Worm (Caenorhabditis elegans) whole organism, L2 larva: ENCODE measurements around the gene str-94.

Experiments
- C34F6.9 ChIP-seq: fragments of 150-350 bp; optimal IDR thresholded peaks from 2 replicates; lab custom pipeline; 2014; ENCODE audit warnings: missing biosample characterization, missing genetic modification characterization
- F13H6.1 ChIP-seq: sonication (generic microtip); optimal IDR thresholded peaks from 2 replicates; lab custom pipeline; 2016; ENCODE audit warnings: missing genetic modification characterization, missing compliant biosample characterization
- R02D3.7 ChIP-seq: fragments of 150-350 bp; optimal IDR thresholded peaks from 2 replicates; lab custom pipeline; 2014; ENCODE audit warnings: missing biosample characterization, missing genetic modification characterization
- Y55F3AM.14 ChIP-seq: fragments of 200-800 bp; sonication (Bioruptor generic); optimal IDR thresholded peaks from 2 replicates; lab custom pipeline; 2018; ENCODE audit warnings: mild to moderate bottlenecking, missing genetic modification characterization, missing compliant biosample characterization
- aly-2 ChIP-seq: fragments of 150-350 bp; optimal IDR thresholded peaks from 2 replicates; lab custom pipeline; 2014; ENCODE audit warnings: missing biosample characterization, missing genetic modification characterization
- ama-1 ChIP-seq: fragments of 150-350 bp; optimal IDR thresholded peaks from 2 replicates; lab custom pipeline; 2018; ENCODE audit warnings: inconsistent platforms
- blmp-1 ChIP-seq: sonication (generic microtip); optimal IDR thresholded peaks from 2 replicates; lab custom pipeline; 2017; ENCODE audit warnings: missing genetic modification characterization, mild to moderate bottlenecking, missing compliant biosample characterization, antibody characterized with exemption, moderate library complexity; ENCODE audit not compliant: insufficient read depth
- ceh-16 ChIP-seq: fragments of 150-350 bp; optimal IDR thresholded peaks from 2 replicates; lab custom pipeline; 2014; ENCODE audit warnings: missing biosample characterization, missing genetic modification characterization
- ceh-82 ChIP-seq: fragments of 150-350 bp; optimal IDR thresholded peaks from 2 replicates; lab custom pipeline; 2014; ENCODE audit warnings: missing biosample characterization, missing genetic modification characterization
- crh-2 ChIP-seq: sonication (generic microtip); optimal IDR thresholded peaks from 2 replicates; lab custom pipeline; 2017; ENCODE audit warnings: missing biosample characterization, missing genetic modification characterization
- dmd-4 ChIP-seq: sonication (generic microtip); optimal IDR thresholded peaks from 2 replicates; lab custom pipeline; 2017; ENCODE audit warnings: missing biosample characterization, missing genetic modification characterization
- egl-27 ChIP-seq: sonication (generic microtip); optimal IDR thresholded peaks from 3 replicates; lab custom pipeline; 2017; ENCODE audit warnings: missing biosample characterization, missing genetic modification reagents, missing genetic modification characterization
- elt-1 ChIP-seq: fragments of 150-350 bp; optimal IDR thresholded peaks from 2 replicates; lab custom pipeline; 2014; ENCODE audit warnings: missing biosample characterization, missing genetic modification characterization
- elt-3 ChIP-seq: sonication (generic microtip); optimal IDR thresholded peaks from 2 replicates; lab custom pipeline; 2017; ENCODE audit warnings: missing biosample characterization, missing genetic modification characterization
- fos-1 ChIP-seq: fragments of 150-350 bp; optimal IDR thresholded peaks from 2 replicates; lab custom pipeline; 2014; ENCODE audit warnings: missing biosample characterization, missing genetic modification characterization
- gmeb-1 ChIP-seq: fragments of 150-350 bp; optimal IDR thresholded peaks from 2 replicates; lab custom pipeline; 2014; ENCODE audit warnings: missing biosample characterization, missing genetic modification characterization
- lin-11 ChIP-seq: fragments of 150-350 bp; sonication (generic microtip); optimal IDR thresholded peaks from 2 replicates; lab custom pipeline; 2014; ENCODE audit warnings: missing biosample characterization, missing genetic modification characterization, inconsistent platforms, mixed read lengths
- lin-13 ChIP-seq: fragments of 150-350 bp; optimal IDR thresholded peaks from 2 replicates; lab custom pipeline; 2014; ENCODE audit warnings: missing biosample characterization, missing genetic modification reagents, missing genetic modification characterization
- lin-39 ChIP-seq: fragments of 150-350 bp; optimal IDR thresholded peaks from 2 replicates; lab custom pipeline; 2014; ENCODE audit warnings: missing biosample characterization, missing genetic modification reagents, missing genetic modification characterization
- lsy-2 ChIP-seq, 2 experiments: fragments of 150-350 bp in 1 of 2; sonication (generic microtip) in 1 of 2; optimal IDR thresholded peaks; 2 replicates each; lab custom pipeline; 2014 to 2017; ENCODE audit warnings: missing biosample characterization in 2 of 2, missing genetic modification characterization in 2 of 2
- mab-5 ChIP-seq: fragments of 150-350 bp; optimal IDR thresholded peaks from 2 replicates; lab custom pipeline; 2014; ENCODE audit warnings: missing biosample characterization, missing genetic modification characterization
- mbf-1 ChIP-seq: sonication (generic microtip); optimal IDR thresholded peaks from 2 replicates; lab custom pipeline; 2017; ENCODE audit warnings: missing biosample characterization, missing genetic modification characterization
- mdl-1 ChIP-seq, 2 experiments: fragments of 150-350 bp in 1 of 2; sonication (generic microtip) in 1 of 2; optimal IDR thresholded peaks; 2 replicates each; lab custom pipeline; 2017; ENCODE audit warnings: missing biosample characterization in 2 of 2, missing genetic modification characterization in 2 of 2
- nhr-10 ChIP-seq: sonication (generic microtip); optimal IDR thresholded peaks from 2 replicates; lab custom pipeline; 2017; ENCODE audit warnings: missing biosample characterization, missing genetic modification characterization
- nhr-11 ChIP-seq: fragments of 150-350 bp; optimal IDR thresholded peaks from 2 replicates; lab custom pipeline; 2014; ENCODE audit warnings: missing biosample characterization, missing genetic modification characterization
- nhr-12 ChIP-seq: fragments of 150-350 bp; optimal IDR thresholded peaks from 2 replicates; lab custom pipeline; 2014; ENCODE audit warnings: missing biosample characterization, missing genetic modification characterization
- nhr-129 ChIP-seq: fragments of 150-350 bp; optimal IDR thresholded peaks from 2 replicates; lab custom pipeline; 2014; ENCODE audit warnings: missing biosample characterization, missing genetic modification characterization
- nhr-21 ChIP-seq: fragments of 150-350 bp; optimal IDR thresholded peaks from 2 replicates; lab custom pipeline; 2014; ENCODE audit warnings: missing biosample characterization, missing genetic modification characterization
- nhr-23 ChIP-seq: fragments of 150-350 bp; optimal IDR thresholded peaks from 2 replicates; lab custom pipeline; 2014; ENCODE audit warnings: missing biosample characterization, missing genetic modification reagents, missing genetic modification characterization
- nhr-237 ChIP-seq: fragments of 150-350 bp; optimal IDR thresholded peaks from 2 replicates; lab custom pipeline; 2014; ENCODE audit warnings: missing biosample characterization, missing genetic modification characterization
- nhr-25 ChIP-seq: fragments of 150-350 bp; sonication (generic microtip); optimal IDR thresholded peaks from 3 replicates; lab custom pipeline; 2014; ENCODE audit warnings: missing biosample characterization, missing genetic modification characterization
- peb-1 ChIP-seq: fragments of 150-350 bp; optimal IDR thresholded peaks from 2 replicates; lab custom pipeline; 2014; ENCODE audit warnings: missing biosample characterization, missing genetic modification characterization
- sem-4 ChIP-seq: fragments of 150-350 bp; optimal IDR thresholded peaks from 2 replicates; lab custom pipeline; 2014; ENCODE audit warnings: missing biosample characterization, missing genetic modification reagents, missing genetic modification characterization
- skn-1 ChIP-seq: sonication (generic microtip); optimal IDR thresholded peaks from 2 replicates; lab custom pipeline; 2017; ENCODE audit warnings: missing biosample characterization, missing genetic modification characterization
- sma-3 ChIP-seq: sonication (generic microtip); optimal IDR thresholded peaks from 2 replicates; lab custom pipeline; 2016; ENCODE audit warnings: missing genetic modification reagents, missing genetic modification characterization, missing compliant biosample characterization
- sma-9 ChIP-seq, 2 experiments: fragments of 150-350 bp in 1 of 2; sonication (generic microtip) in 1 of 2; optimal IDR thresholded peaks; 2 replicates each; lab custom pipeline; 2014 to 2016; ENCODE audit warnings: missing genetic modification characterization in 2 of 2, mild to moderate bottlenecking in 1 of 2, missing biosample characterization in 1 of 2, missing compliant biosample characterization in 1 of 2, missing genetic modification reagents in 1 of 2, moderate library complexity in 1 of 2
- snpc-4 ChIP-seq: fragments of 150-350 bp; optimal IDR thresholded peaks from 2 replicates; lab custom pipeline; 2014; ENCODE audit warnings: missing biosample characterization, missing genetic modification characterization
- unc-39 ChIP-seq: fragments of 150-350 bp; optimal IDR thresholded peaks from 2 replicates; lab custom pipeline; 2014; ENCODE audit warnings: missing biosample characterization, missing genetic modification characterization
- unc-55 ChIP-seq: fragments of 150-350 bp; sonication (generic microtip); optimal IDR thresholded peaks from 3 replicates; lab custom pipeline; 2014; ENCODE audit warnings: missing biosample characterization, missing genetic modification reagents, missing genetic modification characterization
- unc-62 ChIP-seq: fragments of 150-350 bp; optimal IDR thresholded peaks from 2 replicates; lab custom pipeline; 2014; ENCODE audit warnings: missing biosample characterization, missing genetic modification reagents, missing genetic modification characterization
- zag-1 ChIP-seq: fragments of 150-350 bp; optimal IDR thresholded peaks from 2 replicates; lab custom pipeline; 2014; ENCODE audit warnings: missing biosample characterization, missing genetic modification characterization
- ztf-1 ChIP-seq: fragments of 200-800 bp; sonication (Bioruptor generic); conservative IDR thresholded peaks from 2 replicates; pipeline ENCODE4 v1.3.6; 2022; ENCODE audit warnings: missing genetic modification characterization, missing compliant biosample characterization
- ztf-4 ChIP-seq: fragments of 150-350 bp; optimal IDR thresholded peaks from 2 replicates; lab custom pipeline; 2014; ENCODE audit warnings: missing biosample characterization, missing genetic modification characterization

The str-94 gene

ce11 chrV:9217158-9217557 lies 31.9 kb downstream of the str-94 start, which contains the start of gene pacs-1:
pacs-1 (minus strand) TSS chrV:9217258.
- TF ChIP-seq mbf-1 (tag; lab: Kevin White, UChicago) (no peak), Y55F3AM.14 (GFP tag; lab: Kevin White, UChicago) (no peak), gmeb-1 (no peak), ceh-82 (tag; lab: Kevin White, UChicago) (no peak), lsy-2 (tag; optimal IDR thresholded peaks at IDR 0.05; lab: Kevin White, UChicago) (no peak), elt-1 (tag; lab: Kevin White, UChicago) (no peak), F13H6.1 (tag; lab: Kevin White, UChicago) (no peak), mab-5 (tag; lab: Kevin White, UChicago) (no peak), blmp-1 (tag; lab: Kevin White, UChicago) (no peak), unc-62 (no peak), lin-13 (GFP tag; lab: Kevin White, UChicago) (no peak), elt-3 (tag; lab: Kevin White, UChicago) (no peak), skn-1 (no peak), peb-1 (tag; lab: Kevin White, UChicago) (no peak), ceh-16 (tag; lab: Kevin White, UChicago) (no peak), nhr-10 (tag; lab: Kevin White, UChicago) (no peak), ztf-4 (tag; lab: Kevin White, UChicago) (no peak), crh-2 (no peak), R02D3.7 (no peak), fos-1 (no peak)
- TF ChIP-seq, all 48 proteins: peak for 0

- no peak for TF ChIP-seq nhr-10 (tag; lab: Kevin White, UChicago)
- TF ChIP-seq mab-5 (tag; lab: Kevin White, UChicago) = no peak
- no peak for TF ChIP-seq ztf-4 (tag; lab: Kevin White, UChicago)
- no peak for TF ChIP-seq elt-3 (tag; lab: Kevin White, UChicago)
- TF ChIP-seq F13H6.1 (tag; lab: Kevin White, UChicago) = no peak
- no peak for TF ChIP-seq unc-55 (GFP tag; lab: Kevin White, UChicago)
- TF ChIP-seq ceh-16 (tag; lab: Kevin White, UChicago) = no peak
- no peak for TF ChIP-seq nhr-237 (tag; lab: Kevin White, UChicago)
- TF ChIP-seq dmd-4 (tag; lab: Kevin White, UChicago) = no peak
- TF ChIP-seq nhr-23 (tag; lab: Kevin White, UChicago) = no peak
- TF ChIP-seq Y55F3AM.14 (GFP tag; lab: Kevin White, UChicago) = no peak
- TF ChIP-seq nhr-12 (tag; lab: Kevin White, UChicago) = no peak
- no peak for TF ChIP-seq nhr-11
- no peak for TF ChIP-seq lsy-2 (tag; optimal IDR thresholded peaks at IDR 0.05; lab: Kevin White, UChicago)
- no peak for TF ChIP-seq unc-62
- TF ChIP-seq sma-9 (GFP tag; optimal IDR thresholded peaks at IDR 0.05; lab: Kevin White, UChicago) = no peak
- no peak for TF ChIP-seq sma-9 (tag; optimal IDR thresholded peaks at IDR 0.05; lab: Kevin White, UChicago)
- TF ChIP-seq fos-1 = no peak
- no peak for TF ChIP-seq zag-1 (tag; lab: Kevin White, UChicago)
- TF ChIP-seq, all 48 proteins: peak for 0
Measured at ce11 chrV:9213554-9213953, 35.6 kb downstream of the str-94 start, which contains the start of gene mdt-27. mdt-27 (minus strand) TSS chrV:9213654.

ce11 chrV:9212499-9212898 lies 36.6 kb downstream of the str-94 start:
- TF ChIP-seq R02D3.7 (no peak), blmp-1 (tag; lab: Kevin White, UChicago) (no peak), nhr-21 (tag; lab: Kevin White, UChicago) (peak; percentile 30), elt-1 (tag; lab: Kevin White, UChicago) (no peak), sma-9 (GFP tag; optimal IDR thresholded peaks at IDR 0.05; lab: Kevin White, UChicago) (peak; percentile 51), sma-9 (tag; optimal IDR thresholded peaks at IDR 0.05; lab: Kevin White, UChicago) (no peak), unc-55 (GFP tag; lab: Kevin White, UChicago) (peak; percentile 91), Y55F3AM.14 (GFP tag; lab: Kevin White, UChicago) (no peak), ztf-1 (GFP tag; lab: Robert Waterston, UW) (no peak), lin-39 (tag; lab: Kevin White, UChicago) (no peak), fos-1 (peak; percentile 92), aly-2 (tag; lab: Kevin White, UChicago) (no peak), nhr-12 (tag; lab: Kevin White, UChicago) (no peak), nhr-25 (no peak), ama-1 (lab: Kevin White, UChicago) (no peak), sma-3 (GFP tag; lab: Kevin White, UChicago) (peak; percentile 16), snpc-4 (tag; lab: Kevin White, UChicago) (peak; percentile 18), peb-1 (tag; lab: Kevin White, UChicago) (no peak), nhr-237 (tag; lab: Kevin White, UChicago) (no peak), unc-39 (tag; lab: Kevin White, UChicago) (no peak), gmeb-1 (peak; percentile 47), F13H6.1 (tag; lab: Kevin White, UChicago) (peak; percentile 21), mab-5 (tag; lab: Kevin White, UChicago) (no peak), nhr-129 (tag; lab: Kevin White, UChicago) (peak; percentile 80), ceh-82 (tag; lab: Kevin White, UChicago) (no peak), nhr-10 (tag; lab: Kevin White, UChicago) (no peak), skn-1 (no peak), egl-27 (tag; lab: Kevin White, UChicago) (no peak), nhr-23 (tag; lab: Kevin White, UChicago) (no peak), mbf-1 (tag; lab: Kevin White, UChicago) (no peak), C34F6.9 (peak; percentile 89), lin-13 (GFP tag; lab: Kevin White, UChicago) (peak; percentile 55), elt-3 (tag; lab: Kevin White, UChicago) (no peak), lin-11 (tag; lab: Kevin White, UChicago) (no peak), nhr-11 (no peak), mdl-1 (tag; optimal IDR thresholded peaks at IDR 0.05; lab: Kevin White, UChicago) (peak in 1 of 2 experiments; percentile 27), crh-2 (peak; percentile 77), sem-4 (tag; lab: Kevin White, UChicago) (no peak), unc-62 (no peak), lsy-2 (tag; optimal IDR thresholded peaks at IDR 0.05; lab: Kevin White, UChicago) (peak in 1 of 2 experiments; percentile 82), ceh-16 (tag; lab: Kevin White, UChicago) (no peak)
